Worm (Caenorhabditis elegans) whole organism, L4 larva: ENCODE results near the gene cdc-25.3.

ENCODE experiments used
- F26F4.8 ChIP-seq: fragments of 200-800 bp; sonication (Bioruptor generic); conservative IDR thresholded peaks from 2 replicates; pipeline ENCODE4 v1.3.6; 2022; ENCODE audit warnings: missing genetic modification characterization, missing compliant biosample characterization
- F44E2.7 ChIP-seq: fragments of 200-800 bp; sonication (Bioruptor generic); IDR thresholded peaks from 2 replicates; pipeline ENCODE4 v2.1.2; 2022; ENCODE audit warnings: missing genetic modification characterization, missing compliant biosample characterization
- F49E8.2 ChIP-seq: sonication (generic microtip); optimal IDR thresholded peaks from 2 replicates; lab custom pipeline; 2016; ENCODE audit warnings: missing compliant biosample characterization, mild to moderate bottlenecking, missing genetic modification characterization, borderline replicate concordance
- T26A8.4 ChIP-seq: fragments of 200-800 bp; sonication (Bioruptor generic); IDR thresholded peaks from 2 replicates; pipeline ENCODE4 v1.3.6; 2022; ENCODE audit warnings: missing genetic modification characterization, missing compliant biosample characterization
- Y105C5A.15 ChIP-seq: fragments of 200-800 bp; sonication (Bioruptor generic); IDR thresholded peaks from 2 replicates; pipeline ENCODE4 v1.3.6; 2022; ENCODE audit warnings: missing genetic modification characterization, missing compliant biosample characterization
- Y75B8A.6 ChIP-seq: fragments of 200-800 bp; sonication (Bioruptor generic); IDR thresholded peaks from 2 replicates; pipeline ENCODE4 v1.3.6; 2022; ENCODE audit warnings: missing genetic modification reagents, missing genetic modification characterization, missing compliant biosample characterization
- ZK546.5 ChIP-seq, 2 experiments: sonication (generic microtip); optimal IDR thresholded peaks; 2 replicates each; lab custom pipeline; 2017; ENCODE audit warnings: missing biosample characterization in 2 of 2, missing genetic modification characterization in 2 of 2
- aly-2 ChIP-seq: sonication (generic microtip); optimal IDR thresholded peaks from 2 replicates; lab custom pipeline; 2018; ENCODE audit warnings: missing biosample characterization, missing genetic modification characterization
- arid-1 ChIP-seq: fragments of 200-800 bp; sonication (Bioruptor generic); conservative IDR thresholded peaks from 2 replicates; pipeline ENCODE4 v1.3.6; 2022; ENCODE audit warnings: missing genetic modification reagents, missing genetic modification characterization, missing compliant biosample characterization
- attf-4 ChIP-seq: sonication (generic microtip); optimal IDR thresholded peaks from 3 replicates; lab custom pipeline; 2017; ENCODE audit warnings: missing biosample characterization, missing genetic modification characterization
- ceh-32 ChIP-seq: sonication (generic microtip); optimal IDR thresholded peaks from 2 replicates; lab custom pipeline; 2016; ENCODE audit warnings: mild to moderate bottlenecking, missing genetic modification characterization, missing compliant biosample characterization; ENCODE audit not compliant: poor library complexity
- ceh-44 ChIP-seq: fragments of 200-800 bp; sonication (Bioruptor generic); IDR thresholded peaks from 2 replicates; pipeline ENCODE4 v1.3.6; 2022; ENCODE audit warnings: missing genetic modification reagents, missing genetic modification characterization, missing compliant biosample characterization
- daf-12 ChIP-seq: fragments of 150-350 bp; optimal IDR thresholded peaks from 2 replicates; lab custom pipeline; 2014; ENCODE audit warnings: missing biosample characterization, missing genetic modification reagents, missing genetic modification characterization
- daf-16 ChIP-seq, 3 experiments: sonication (generic microtip); optimal IDR thresholded peaks; 2 replicates each; lab custom pipeline; 2016 to 2017; ENCODE audit warnings: missing genetic modification characterization in 3 of 3, missing genetic modification reagents in 3 of 3, mild to moderate bottlenecking in 2 of 3, missing compliant biosample characterization in 2 of 3, missing biosample characterization in 1 of 3, moderate library complexity in 1 of 3
- daf-8 ChIP-seq: fragments of 200-800 bp; sonication (Bioruptor generic); IDR thresholded peaks from 2 replicates; pipeline ENCODE4 v1.3.6; 2022; ENCODE audit warnings: missing genetic modification characterization, missing compliant biosample characterization
- dmd-9 ChIP-seq: fragments of 200-800 bp; sonication (Bioruptor generic); IDR thresholded peaks from 2 replicates; pipeline ENCODE4 v1.3.6; 2022; ENCODE audit warnings: missing genetic modification reagents, missing genetic modification characterization, missing compliant biosample characterization
- dve-1 ChIP-seq: sonication (generic microtip); optimal IDR thresholded peaks from 2 replicates; lab custom pipeline; 2017; ENCODE audit warnings: antibody characterized with exemption, mild to moderate bottlenecking, missing genetic modification characterization, missing compliant biosample characterization; ENCODE audit not compliant: insufficient read depth
- fkh-10 ChIP-seq: fragments of 150-350 bp; optimal IDR thresholded peaks from 2 replicates; lab custom pipeline; 2014; ENCODE audit warnings: missing biosample characterization, missing genetic modification reagents, missing genetic modification characterization
- fos-1 ChIP-seq: fragments of 150-350 bp; optimal IDR thresholded peaks from 2 replicates; lab custom pipeline; 2014; ENCODE audit warnings: missing biosample characterization, missing genetic modification characterization
- hif-1 ChIP-seq, 2 experiments: sonication (generic microtip); optimal IDR thresholded peaks; 2 replicates each; lab custom pipeline; 2016 to 2017; ENCODE audit warnings: missing compliant biosample characterization in 2 of 2, missing genetic modification characterization in 2 of 2, missing genetic modification reagents in 2 of 2, missing genotype in 2 of 2, mild to moderate bottlenecking in 1 of 2
- jun-1 ChIP-seq: fragments of 150-350 bp; optimal IDR thresholded peaks from 2 replicates; lab custom pipeline; 2014; ENCODE audit warnings: missing biosample characterization, missing genetic modification reagents, missing genetic modification characterization
- lin-1 ChIP-seq: fragments of 200-800 bp; sonication (Bioruptor generic); IDR thresholded peaks from 2 replicates; pipeline ENCODE4 v1.3.6; 2022; ENCODE audit warnings: missing genetic modification reagents, missing genetic modification characterization, missing compliant biosample characterization
- lin-15B ChIP-seq: fragments of 150-350 bp; sonication (generic microtip); optimal IDR thresholded peaks from 3 replicates; lab custom pipeline; 2014; ENCODE audit warnings: missing biosample characterization, missing genetic modification characterization
- lir-3 ChIP-seq: sonication (generic microtip); optimal IDR thresholded peaks from 2 replicates; lab custom pipeline; 2016; ENCODE audit warnings: mild to moderate bottlenecking, missing genetic modification characterization, missing compliant biosample characterization
- madf-9 ChIP-seq: fragments of 200-800 bp; sonication (Bioruptor generic); conservative IDR thresholded peaks from 2 replicates; pipeline ENCODE4 v1.3.6; 2022; ENCODE audit warnings: missing genetic modification reagents, missing genetic modification characterization, missing compliant biosample characterization
- mdl-1 ChIP-seq, 2 experiments: fragments of 150-350 bp in 1 of 2; sonication (generic microtip) in 1 of 2; optimal IDR thresholded peaks; 2 replicates each; lab custom pipeline; 2014 to 2017; ENCODE audit warnings: missing biosample characterization in 2 of 2, missing genetic modification characterization in 2 of 2
- mdt-29 ChIP-seq: fragments of 200-800 bp; sonication (Bioruptor generic); IDR thresholded peaks from 2 replicates; pipeline ENCODE4 v1.3.6; 2022; ENCODE audit warnings: missing genetic modification reagents, missing genetic modification characterization, missing compliant biosample characterization
- mes-2 ChIP-seq: sonication (generic microtip); optimal IDR thresholded peaks from 2 replicates; lab custom pipeline; 2016; ENCODE audit warnings: missing genotype, mild to moderate bottlenecking, missing genetic modification characterization, missing compliant biosample characterization; ENCODE audit not compliant: poor library complexity, severe bottlenecking
- mxl-2 ChIP-seq: fragments of 200-800 bp; sonication (Bioruptor generic); conservative IDR thresholded peaks from 2 replicates; pipeline ENCODE4 v1.3.6; 2022; ENCODE audit warnings: missing genetic modification reagents, missing genetic modification characterization, missing compliant biosample characterization
- nhr-11 ChIP-seq: fragments of 150-350 bp; optimal IDR thresholded peaks from 2 replicates; lab custom pipeline; 2014; ENCODE audit warnings: missing biosample characterization, missing genetic modification characterization
- nhr-111 ChIP-seq: fragments of 200-800 bp; sonication (Bioruptor generic); optimal IDR thresholded peaks from 2 replicates; lab custom pipeline; 2018; ENCODE audit warnings: mild to moderate bottlenecking, missing genetic modification characterization, missing compliant biosample characterization
- nhr-237 ChIP-seq: sonication (generic microtip); optimal IDR thresholded peaks from 2 replicates; lab custom pipeline; 2017; ENCODE audit warnings: missing biosample characterization, missing genetic modification characterization
- nhr-41 ChIP-seq: fragments of 200-800 bp; sonication (Bioruptor generic); IDR thresholded peaks from 2 replicates; pipeline ENCODE4 v1.3.6; 2022; ENCODE audit warnings: missing genetic modification reagents, missing genetic modification characterization, missing compliant biosample characterization
- nhr-42 ChIP-seq: fragments of 200-800 bp; sonication (Bioruptor generic); IDR thresholded peaks from 2 replicates; pipeline ENCODE4 v1.3.6; 2022; ENCODE audit warnings: missing genetic modification characterization, missing compliant biosample characterization
- nhr-48 ChIP-seq: sonication (generic microtip); optimal IDR thresholded peaks from 2 replicates; lab custom pipeline; 2016; ENCODE audit warnings: mild to moderate bottlenecking, missing genetic modification characterization, missing compliant biosample characterization
- pha-4 ChIP-seq, 2 experiments: fragments of 150-350 bp in 1 of 2; fragments of 200-800 bp in 1 of 2; sonication (Bioruptor generic) in 1 of 2; IDR thresholded peaks in 1 of 2; optimal IDR thresholded peaks in 1 of 2; 2 replicates each; pipeline versions ENCODE4 v1.3.6 to Lab custom; 2014 to 2022; ENCODE audit warnings: missing genetic modification characterization in 2 of 2, missing genetic modification reagents in 2 of 2, missing biosample characterization in 1 of 2, missing compliant biosample characterization in 1 of 2
- pqm-1 ChIP-seq: sonication (generic microtip); optimal IDR thresholded peaks from 2 replicates; lab custom pipeline; 2017; ENCODE audit warnings: missing biosample characterization, missing genetic modification characterization
- rbr-2 ChIP-seq: sonication (generic microtip); optimal IDR thresholded peaks from 2 replicates; lab custom pipeline; 2016; ENCODE audit warnings: missing genotype, missing genetic modification characterization, missing compliant biosample characterization
- spr-1 ChIP-seq: sonication (generic microtip); optimal IDR thresholded peaks from 2 replicates; lab custom pipeline; 2016; ENCODE audit warnings: mild to moderate bottlenecking, missing genetic modification characterization, missing compliant biosample characterization
- spr-3 ChIP-seq: fragments of 200-800 bp; sonication (Bioruptor generic); optimal IDR thresholded peaks from 2 replicates; lab custom pipeline; 2018; ENCODE audit warnings: mild to moderate bottlenecking, missing genetic modification characterization, missing compliant biosample characterization
- tag-97 ChIP-seq: fragments of 200-800 bp; sonication (Bioruptor generic); IDR thresholded peaks from 2 replicates; pipeline ENCODE4 v1.3.6; 2022; ENCODE audit warnings: missing genetic modification characterization, missing compliant biosample characterization
- tra-1 ChIP-seq: fragments of 200-800 bp; sonication (Bioruptor generic); IDR thresholded peaks from 2 replicates; pipeline ENCODE4 v1.3.6; 2022; ENCODE audit warnings: missing genetic modification reagents, missing genetic modification characterization, missing compliant biosample characterization
- unc-130 ChIP-seq: sonication (generic microtip); optimal IDR thresholded peaks from 2 replicates; lab custom pipeline; 2016; ENCODE audit warnings: missing genetic modification reagents, missing genetic modification characterization, missing compliant biosample characterization
- unc-39 ChIP-seq: sonication (generic microtip); optimal IDR thresholded peaks from 2 replicates; lab custom pipeline; 2017; ENCODE audit warnings: missing biosample characterization, missing genetic modification characterization
- vab-7 ChIP-seq: fragments of 200-800 bp; sonication (Bioruptor generic); IDR thresholded peaks from 2 replicates; pipeline ENCODE4 v1.3.6; 2022; ENCODE audit warnings: missing genetic modification reagents, missing genetic modification characterization, missing compliant biosample characterization
- zag-1 ChIP-seq: fragments of 150-350 bp; optimal IDR thresholded peaks from 2 replicates; lab custom pipeline; 2014; ENCODE audit warnings: missing biosample characterization, missing genetic modification characterization
- zfp-3 ChIP-seq: fragments of 200-800 bp; sonication (Bioruptor generic); conservative IDR thresholded peaks from 2 replicates; pipeline ENCODE4 v1.3.6; 2022; ENCODE audit warnings: missing genetic modification reagents, missing genetic modification characterization, missing compliant biosample characterization
- zip-11 ChIP-seq: fragments of 200-800 bp; sonication (Bioruptor generic); IDR thresholded peaks from 2 replicates; pipeline ENCODE4 v1.3.6; 2022; ENCODE audit warnings: missing genetic modification characterization, missing compliant biosample characterization
- zip-2 ChIP-seq: fragments of 150-350 bp; optimal IDR thresholded peaks from 2 replicates; lab custom pipeline; 2014; ENCODE audit warnings: missing biosample characterization, missing genetic modification characterization
- ztf-11 ChIP-seq: fragments of 150-350 bp; optimal IDR thresholded peaks from 2 replicates; lab custom pipeline; 2014; ENCODE audit warnings: missing biosample characterization, missing genetic modification characterization

The cdc-25.3 gene

DNA sequence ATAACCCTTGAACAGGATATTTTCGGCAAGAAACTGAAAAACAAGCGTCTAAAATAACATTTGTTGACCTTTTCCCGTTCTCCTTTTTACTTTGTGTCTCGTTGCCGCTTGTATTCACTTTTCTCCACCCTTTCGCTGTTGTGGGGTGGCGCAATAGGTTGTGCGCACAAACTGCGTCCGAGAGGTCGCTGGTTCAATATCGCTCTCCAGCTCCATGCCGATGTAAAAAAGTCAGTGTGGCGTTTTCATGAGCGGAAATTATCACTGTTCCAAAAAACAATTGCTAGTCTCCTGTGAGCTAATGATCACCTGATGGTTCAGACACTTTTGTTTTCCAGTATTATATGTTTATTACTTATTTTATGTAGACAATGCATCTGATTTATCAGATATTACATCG lies 19.8 kb upstream of the cdc-25.3 start (continued):
- TF ChIP-seq T26A8.4 (GFP tag; lab: Robert Waterston, UW) (no peak), mes-2 (tag; lab: Kevin White, UChicago) (peak; percentile 90), zfp-3 (GFP tag; lab: Robert Waterston, UW) (peak; percentile 81), F44E2.7 (GFP tag; lab: Robert Waterston, UW) (no peak), nhr-42 (GFP tag; lab: Robert Waterston, UW) (peak; percentile 62; the same call in 1 of the 2 replicates), daf-12 (tag; lab: Kevin White, UChicago) (no peak), spr-3 (GFP tag; lab: Kevin White, UChicago) (peak; percentile 30), tag-97 (GFP tag; lab: Robert Waterston, UW) (no peak), vab-7 (GFP tag; lab: Robert Waterston, UW) (peak; percentile 88), Y75B8A.6 (GFP tag; lab: Robert Waterston, UW) (peak; percentile 88; the same call in 1 of the 2 replicates), F26F4.8 (GFP tag; lab: Robert Waterston, UW) (peak; percentile 71; the same call in 1 of the 2 replicates), dve-1 (tag; lab: Kevin White, UChicago) (no peak), lin-15B (tag; lab: Kevin White, UChicago) (no peak), F49E8.2 (tag; lab: Kevin White, UChicago) (peak; percentile 73), pha-4 (GFP tag; IDR thresholded peaks at IDR 0.05; lab: Robert Waterston, UW) (peak; percentile 82), pha-4 (tag; optimal IDR thresholded peaks at IDR 0.05; lab: Kevin White, UChicago) (no peak), pqm-1 (tag; lab: Kevin White, UChicago) (no peak), Y105C5A.15 (GFP tag; lab: Robert Waterston, UW) (peak; percentile 21; the same call in 1 of the 2 replicates), rbr-2 (tag; lab: Kevin White, UChicago) (peak; percentile 88), ztf-11 (tag; lab: Kevin White, UChicago) (no peak), mdt-29 (GFP tag; lab: Robert Waterston, UW) (peak; percentile 61), lin-1 (no peak), fos-1 (tag; lab: Kevin White, UChicago) (no peak), nhr-11 (tag; lab: Kevin White, UChicago) (peak; percentile 10), ceh-44 (peak; percentile 74; the same call in 1 of the 2 replicates), mdl-1 (tag; optimal IDR thresholded peaks at IDR 0.05; lab: Kevin White, UChicago) (peak in 1 of 2 experiments; percentile 70), hif-1 (tag; optimal IDR thresholded peaks at IDR 0.05; lab: Kevin White, UChicago) (peak; percentile 25 to 67), arid-1 (GFP tag; lab: Robert Waterston, UW) (peak; percentile 87), tra-1 (GFP tag; lab: Robert Waterston, UW) (peak; percentile 71), unc-130 (peak; percentile 56), mxl-2 (GFP tag; lab: Robert Waterston, UW) (0 out of 2 replicates have a peak, but pooled peaks have one; percentile 57), fkh-10 (no peak), lir-3 (tag; lab: Kevin White, UChicago) (peak; percentile 61), unc-39 (no peak), madf-9 (GFP tag; lab: Robert Waterston, UW) (peak; percentile 65; the same call in 1 of the 2 replicates), nhr-41 (GFP tag; lab: Robert Waterston, UW) (peak; percentile 91), zip-2 (tag; lab: Kevin White, UChicago) (no peak), spr-1 (tag; lab: Kevin White, UChicago) (peak; percentile 73), zip-11 (GFP tag; lab: Robert Waterston, UW) (no peak), ceh-32 (tag; lab: Kevin White, UChicago) (peak; percentile 5), dmd-9 (GFP tag; lab: Robert Waterston, UW) (no peak), jun-1 (tag; lab: Kevin White, UChicago) (peak; percentile 21), ZK546.5 (tag; optimal IDR thresholded peaks at IDR 0.05; lab: Kevin White, UChicago) (no peak), aly-2 (tag; lab: Kevin White, UChicago) (no peak), attf-4 (tag; lab: Kevin White, UChicago) (no peak), nhr-48 (tag; lab: Kevin White, UChicago) (no peak), nhr-111 (GFP tag; lab: Kevin White, UChicago) (peak; percentile 45), daf-8 (GFP tag; lab: Robert Waterston, UW) (no peak), nhr-237 (no peak), daf-16 (GFP tag; optimal IDR thresholded peaks at IDR 0.05; lab: Kevin White, UChicago) (peak; percentile 78 to 89), daf-16 (tag; optimal IDR thresholded peaks at IDR 0.05; lab: Kevin White, UChicago) (no peak), zag-1 (tag; lab: Kevin White, UChicago) (no peak)
